Worm (Caenorhabditis elegans) whole organism, midembryonic: Measurements from ENCODE around the gene F14D7.1.

Source experiments
- T22C8.4 ChIP-seq: fragments of 200-800 bp; sonication (Bioruptor generic); IDR thresholded peaks from 2 replicates; pipeline ENCODE4 v1.3.6; 2022; ENCODE audit warnings: missing genetic modification characterization, missing compliant biosample characterization
- cog-1 ChIP-seq: sonication (generic microtip); optimal IDR thresholded peaks from 2 replicates; lab custom pipeline; 2016; ENCODE audit warnings: missing genetic modification characterization, missing compliant biosample characterization
- flt-1 ChIP-seq: fragments of 200-800 bp; sonication (Bioruptor generic); IDR thresholded peaks from 2 replicates; pipeline ENCODE4 v1.3.6; 2022; ENCODE audit warnings: missing genetic modification characterization, missing compliant biosample characterization
- klf-2 ChIP-seq: fragments of 200-800 bp; sonication (Bioruptor generic); conservative IDR thresholded peaks from 2 replicates; pipeline ENCODE4 v1.3.6; 2022; ENCODE audit warnings: missing genetic modification reagents, missing genetic modification characterization, missing compliant biosample characterization
- tab-1 ChIP-seq: fragments of 200-800 bp; sonication (Bioruptor generic); IDR thresholded peaks from 2 replicates; pipeline ENCODE4 v1.3.6; 2022; ENCODE audit warnings: missing genetic modification characterization, missing compliant biosample characterization

ce11 chrV:14282222-14282709 lies 7.0 kb downstream of the F14D7.1 start, which contains the start of the genes srt-74 and F40G12.9:
- no peak for TF ChIP-seq T22C8.4
- no peak for TF ChIP-seq cog-1
- no peak for TF ChIP-seq flt-1
- no peak for TF ChIP-seq klf-2
- TF ChIP-seq tab-1, result no peak
